Worm (Caenorhabditis elegans): ENCODE data around the gene dhcr-24.

ce11 chrX:2581828-2582589 lies 18.1 kb upstream of the dhcr-24 start:
- TF ChIP-seq nhr-84 (tag; optimal IDR thresholded peaks at IDR 0.05) (no peak), mep-1 (tag; optimal IDR thresholded peaks at IDR 0.05) (peak; percentile 48), fkh-10 (GFP tag; optimal IDR thresholded peaks at IDR 0.05) (no peak)

Data from whole organism, L1 larva.